Fruit fly (Drosophila melanogaster) whole organism, embryonic: ENCODE measurements around the gene Pgm1.

Experiments
- Asciz ChIP-seq: fragments of 200-800 bp; sonication (Bioruptor generic); optimal IDR thresholded peaks from 2 replicates; lab custom pipeline; 2017; ENCODE audit warnings: missing biosample characterization, mild to moderate bottlenecking, missing genetic modification characterization, missing genetic modification reagents
- CG10565 ChIP-seq: fragments of 200-800 bp; sonication (Bioruptor generic); optimal IDR thresholded peaks from 3 replicates; lab custom pipeline; 2016; ENCODE audit warnings: missing biosample characterization, mild to moderate bottlenecking, missing genetic modification characterization
- CG12769 ChIP-seq: fragments of 200-800 bp; sonication (Bioruptor generic); optimal IDR thresholded peaks from 2 replicates; lab custom pipeline; 2019; ENCODE audit warnings: missing biosample characterization, mild to moderate bottlenecking, missing genetic modification characterization, moderate library complexity
- CG14667 ChIP-seq: fragments of 200-800 bp; sonication (Bioruptor generic); IDR thresholded peaks from 2 replicates; pipeline ENCODE4 v1.3.6; 2022; ENCODE audit warnings: missing biosample characterization, missing genetic modification characterization
- CG17802 ChIP-seq: fragments of 200-800 bp; sonication (Bioruptor generic); optimal IDR thresholded peaks from 2 replicates; lab custom pipeline; 2018; ENCODE audit warnings: missing biosample characterization, mild to moderate bottlenecking, missing genetic modification characterization, moderate library complexity
- CG17829 ChIP-seq: fragments of 200-800 bp; optimal IDR thresholded peaks from 2 replicates; lab custom pipeline; 2019; ENCODE audit warnings: missing biosample characterization, mild to moderate bottlenecking, missing genetic modification characterization, moderate library complexity
- CG31388 ChIP-seq: fragments of 200-800 bp; sonication (Bioruptor generic); optimal IDR thresholded peaks from 2 replicates; lab custom pipeline; 2016; ENCODE audit warnings: missing biosample characterization, missing genetic modification characterization
- CG4404 ChIP-seq: fragments of 200-800 bp; sonication (Bioruptor generic); IDR thresholded peaks from 2 replicates; pipeline ENCODE4 v1.3.6; 2022; ENCODE audit warnings: missing biosample characterization, missing genetic modification characterization
- CG6175 ChIP-seq: fragments of 200-800 bp; sonication (Bioruptor generic); IDR thresholded peaks from 3 replicates; pipeline ENCODE4 v1.3.6; 2022; ENCODE audit warnings: missing biosample characterization, missing genetic modification characterization
- CG6765 ChIP-seq: fragments of 200-800 bp; sonication (Bioruptor generic); optimal IDR thresholded peaks from 3 replicates; lab custom pipeline; 2017; ENCODE audit warnings: missing biosample characterization, mild to moderate bottlenecking, missing genetic modification characterization
- CG6854 ChIP-seq: fragments of 200-800 bp; sonication (Bioruptor generic); optimal IDR thresholded peaks from 3 replicates; lab custom pipeline; 2017; ENCODE audit warnings: missing biosample characterization, mild to moderate bottlenecking, missing genetic modification characterization
- CG7928 ChIP-seq: fragments of 200-800 bp; sonication (Bioruptor generic); optimal IDR thresholded peaks from 2 replicates; lab custom pipeline; 2017; ENCODE audit warnings: missing biosample characterization, mild to moderate bottlenecking, missing genetic modification characterization
- CG7987 ChIP-seq: fragments of 200-800 bp; sonication (Bioruptor generic); optimal IDR thresholded peaks from 2 replicates; lab custom pipeline; 2018; ENCODE audit warnings: missing biosample characterization, mild to moderate bottlenecking, missing genetic modification characterization, moderate library complexity
- CG8290 ChIP-seq, 3 experiments: fragments of 200-800 bp; sonication (Bioruptor generic); optimal IDR thresholded peaks; 2 replicates each; lab custom pipeline; 2016 to 2019; ENCODE audit warnings: missing biosample characterization in 3 of 3, missing genetic modification characterization in 3 of 3, mild to moderate bottlenecking in 2 of 3, moderate library complexity in 1 of 3
- CG9437 ChIP-seq: fragments of 200-800 bp; sonication (Bioruptor generic); optimal IDR thresholded peaks from 2 replicates; lab custom pipeline; 2018; ENCODE audit warnings: missing biosample characterization, mild to moderate bottlenecking, missing genetic modification characterization
- CG9876 ChIP-seq: fragments of 200-800 bp; sonication (Bioruptor generic); optimal IDR thresholded peaks from 2 replicates; lab custom pipeline; 2016; ENCODE audit warnings: missing biosample characterization, missing genetic modification characterization
- D19A ChIP-seq: fragments of 200-800 bp; optimal IDR thresholded peaks from 3 replicates; lab custom pipeline; 2019; ENCODE audit warnings: missing biosample characterization, mild to moderate bottlenecking, missing genetic modification characterization, moderate library complexity
- Deaf1 ChIP-seq: fragments of 200-800 bp; optimal IDR thresholded peaks from 3 replicates; lab custom pipeline; 2019; ENCODE audit warnings: missing biosample characterization, mild to moderate bottlenecking, missing genetic modification characterization, moderate library complexity
- Ets97D ChIP-seq: fragments of 200-800 bp; sonication (Bioruptor generic); optimal IDR thresholded peaks from 3 replicates; lab custom pipeline; 2016; ENCODE audit warnings: missing biosample characterization, missing genetic modification characterization
- Hsf ChIP-seq: fragments of 200-800 bp; sonication (Bioruptor generic); optimal IDR thresholded peaks from 3 replicates; lab custom pipeline; 2016; ENCODE audit warnings: missing biosample characterization, missing genetic modification characterization
- Jarid2 ChIP-seq: fragments of 200-800 bp; sonication (Bioruptor generic); optimal IDR thresholded peaks from 3 replicates; lab custom pipeline; 2017; ENCODE audit warnings: mild to moderate bottlenecking, missing biosample characterization, missing genetic modification reagents, missing genetic modification characterization
- MTF-1 ChIP-seq: fragments of 200-800 bp; sonication (Bioruptor generic); optimal IDR thresholded peaks from 2 replicates; lab custom pipeline; 2018; ENCODE audit warnings: missing biosample characterization, mild to moderate bottlenecking, missing genetic modification characterization, borderline replicate concordance
- Meics ChIP-seq: fragments of 200-800 bp; sonication (Bioruptor generic); optimal IDR thresholded peaks from 2 replicates; lab custom pipeline; 2017; ENCODE audit warnings: missing biosample characterization, mild to moderate bottlenecking, missing genetic modification characterization
- Neu2 ChIP-seq: fragments of 200-800 bp; sonication (Bioruptor generic); optimal IDR thresholded peaks from 3 replicates; lab custom pipeline; 2016; ENCODE audit warnings: missing biosample characterization, missing genetic modification characterization, borderline replicate concordance
- Opbp ChIP-seq: fragments of 200-800 bp; sonication (Bioruptor generic); IDR thresholded peaks from 3 replicates; pipeline ENCODE4 v1.3.6; 2022; ENCODE audit warnings: missing biosample characterization, missing genetic modification characterization; ENCODE audit not compliant: partially characterized antibody
- Rx ChIP-seq: fragments of 200-800 bp; sonication (Bioruptor generic); IDR thresholded peaks from 2 replicates; pipeline ENCODE4 v1.3.6; 2022; ENCODE audit warnings: missing biosample characterization, missing genetic modification characterization
- Side ChIP-seq: fragments of 200-800 bp; sonication (Bioruptor generic); optimal IDR thresholded peaks from 2 replicates; lab custom pipeline; 2016; ENCODE audit warnings: missing biosample characterization, missing genetic modification characterization
- Sry-δ ChIP-seq: fragments of 200-800 bp; sonication (Bioruptor generic); optimal IDR thresholded peaks from 2 replicates; lab custom pipeline; 2016; ENCODE audit warnings: missing biosample characterization, missing genetic modification characterization
- ase ChIP-seq: fragments of 200-800 bp; sonication (Bioruptor generic); IDR thresholded peaks from 3 replicates; pipeline ENCODE4 v1.3.6; 2022; ENCODE audit warnings: missing biosample characterization, missing genetic modification characterization
- bbx ChIP-seq: fragments of 200-800 bp; sonication (Bioruptor generic); IDR thresholded peaks from 2 replicates; pipeline ENCODE4 v1.3.6; 2022; ENCODE audit warnings: missing biosample characterization, missing genetic modification characterization; ENCODE audit not compliant: partially characterized antibody
- chinmo ChIP-seq: fragments of 200-800 bp; sonication (Bioruptor generic); IDR thresholded peaks from 4 replicates; pipeline ENCODE4 v1.3.6; 2022; ENCODE audit warnings: missing biosample characterization, missing genetic modification characterization; ENCODE audit not compliant: partially characterized antibody
- crol ChIP-seq: fragments of 200-800 bp; sonication (Bioruptor generic); IDR thresholded peaks from 2 replicates; pipeline ENCODE4 v1.3.6; 2022; ENCODE audit warnings: missing biosample characterization, missing genetic modification characterization
- dan ChIP-seq: fragments of 200-800 bp; sonication (Bioruptor generic); IDR thresholded peaks from 2 replicates; pipeline ENCODE4 v1.3.6; 2022; ENCODE audit warnings: missing biosample characterization, missing genetic modification characterization
- emc ChIP-seq: fragments of 200-800 bp; sonication (Bioruptor generic); optimal IDR thresholded peaks from 2 replicates; lab custom pipeline; 2016; ENCODE audit warnings: missing biosample characterization, missing genetic modification characterization
- fd3F ChIP-seq: fragments of 200-800 bp; sonication (Bioruptor generic); optimal IDR thresholded peaks from 2 replicates; lab custom pipeline; 2018; ENCODE audit warnings: missing biosample characterization, mild to moderate bottlenecking, missing genetic modification characterization, moderate library complexity
- fu2 ChIP-seq: fragments of 200-800 bp; sonication (Bioruptor generic); optimal IDR thresholded peaks from 2 replicates; lab custom pipeline; 2016; ENCODE audit warnings: missing biosample characterization, missing genetic modification characterization
- grau ChIP-seq: fragments of 200-800 bp; optimal IDR thresholded peaks from 3 replicates; lab custom pipeline; 2019; ENCODE audit warnings: missing biosample characterization, mild to moderate bottlenecking, missing genetic modification characterization, moderate library complexity
- hkb ChIP-seq, 2 experiments: fragments of 200-800 bp in 1 of 2; fragments of >200 bp in 1 of 2; sonication (Bioruptor generic) in 1 of 2; IDR thresholded peaks in 1 of 2; optimal IDR thresholded peaks in 1 of 2; 2 replicates each; pipeline versions ENCODE4 v1.3.6 to Lab custom; 2017 to 2022; ENCODE audit warnings: missing biosample characterization in 1 of 2, missing genetic modification characterization in 1 of 2
- hth ChIP-seq: fragments of >200 bp; optimal IDR thresholded peaks from 2 replicates; lab custom pipeline; 2017; ENCODE audit warnings: inconsistent platforms
- mam ChIP-seq: fragments of 200-800 bp; sonication (Bioruptor generic); optimal IDR thresholded peaks from 3 replicates; lab custom pipeline; 2016; ENCODE audit warnings: missing biosample characterization, missing genetic modification characterization
- oc ChIP-seq: fragments of 200-800 bp; sonication (Bioruptor generic); optimal IDR thresholded peaks from 2 replicates; lab custom pipeline; 2018; ENCODE audit warnings: missing biosample characterization, mild to moderate bottlenecking, missing genetic modification characterization, moderate library complexity
- onecut ChIP-seq: fragments of 200-800 bp; sonication (Bioruptor generic); IDR thresholded peaks from 2 replicates; pipeline ENCODE4 v1.3.6; 2022; ENCODE audit warnings: missing biosample characterization, missing genetic modification characterization
- peb ChIP-seq: fragments of 200-800 bp; sonication (Bioruptor generic); IDR thresholded peaks from 2 replicates; pipeline ENCODE4 v1.3.6; 2022; ENCODE audit warnings: missing biosample characterization, missing genetic modification characterization
- pho ChIP-seq: fragments of 200-800 bp; sonication (Bioruptor generic); optimal IDR thresholded peaks from 2 replicates; lab custom pipeline; 2016; ENCODE audit warnings: missing biosample characterization, missing genetic modification characterization
- rib ChIP-seq: fragments of 200-800 bp; sonication (Bioruptor generic); IDR thresholded peaks from 2 replicates; pipeline ENCODE4 v1.3.6; 2022; ENCODE audit warnings: missing biosample characterization, missing genetic modification characterization
- scrt ChIP-seq: fragments of 200-800 bp; sonication (Bioruptor generic); optimal IDR thresholded peaks from 2 replicates; lab custom pipeline; 2018; ENCODE audit warnings: missing biosample characterization, mild to moderate bottlenecking, missing genetic modification characterization, moderate library complexity
- sd ChIP-seq: fragments of 200-800 bp; sonication (Bioruptor generic); optimal IDR thresholded peaks from 3 replicates; lab custom pipeline; 2018; ENCODE audit warnings: missing biosample characterization, mild to moderate bottlenecking, missing genetic modification characterization, moderate library complexity
- sima ChIP-seq: fragments of 200-800 bp; sonication (Bioruptor generic); optimal IDR thresholded peaks from 2 replicates; lab custom pipeline; 2016; ENCODE audit warnings: missing biosample characterization, missing genetic modification characterization
- sug ChIP-seq: fragments of 200-800 bp; optimal IDR thresholded peaks from 2 replicates; lab custom pipeline; 2019; ENCODE audit warnings: missing biosample characterization, mild to moderate bottlenecking, missing genetic modification characterization, moderate library complexity

The Pgm1 gene

dm6 chr3L:16087323-16087816 lies 41.0 kb downstream of the Pgm1 start, which contains the start of gene Tasp1 (continued):
- TF ChIP-seq CG17829 (tag; lab: Kevin White, UChicago) (peak; percentile 80), Neu2 (GFP tag; lab: Kevin White, UChicago) (no peak), D19A (tag; lab: Kevin White, UChicago) (peak; percentile 67), sima (GFP tag; lab: Kevin White, UChicago) (no peak), Side (peak; percentile 22), CG6854 (GFP tag; lab: Kevin White, UChicago) (no peak), sd (peak; percentile 86), CG6175 (no peak), CG14667 (no peak), crol (GFP tag; lab: Robert Waterston, UW) (no peak), Jarid2 (GFP tag; lab: Kevin White, UChicago) (peak; percentile 34), Opbp (GFP tag; lab: Robert Waterston, UW) (peak; percentile 56; the same call in 1 of the 3 replicates), sug (tag; lab: Kevin White, UChicago) (peak; percentile 47), Meics (GFP tag; lab: Kevin White, UChicago) (peak; percentile 73), Sry-δ (GFP tag; lab: Kevin White, UChicago) (no peak), CG17802 (tag; lab: Kevin White, UChicago) (no peak), ase (GFP tag; lab: Robert Waterston, UW) (peak; percentile 46; the same call in 1 of the 3 replicates), CG10565 (GFP tag; lab: Kevin White, UChicago) (no peak), emc (GFP tag; lab: Kevin White, UChicago) (no peak), Asciz (GFP tag; lab: Kevin White, UChicago) (no peak), mam (GFP tag; lab: Kevin White, UChicago) (no peak), Rx (GFP tag; lab: Robert Waterston, UW) (no peak), Hsf (GFP tag; lab: Kevin White, UChicago) (peak; percentile 53), CG6765 (GFP tag; lab: Kevin White, UChicago) (no peak), Ets97D (no peak), chinmo (0 out of 4 replicates have a peak, but pooled peaks have one; percentile 31), peb (0 out of 2 replicates have a peak, but pooled peaks have one; percentile 24), bbx (GFP tag; lab: Robert Waterston, UW) (peak; percentile 24; the same call in 1 of the 2 replicates), CG31388 (peak; percentile 7), CG12769 (tag; lab: Kevin White, UChicago) (no peak), grau (tag; lab: Kevin White, UChicago) (peak; percentile 78), MTF-1 (peak; percentile 1), hkb (optimal IDR thresholded peaks at IDR 0.05; lab: Kevin White, UChicago) (no peak), hkb (GFP tag; IDR thresholded peaks at IDR 0.05; lab: Robert Waterston, UW) (peak; percentile 74), pho (GFP tag; lab: Kevin White, UChicago) (peak; percentile 22), CG4404 (no peak), fu2 (GFP tag; lab: Kevin White, UChicago) (no peak), fd3F (GFP tag; lab: Kevin White, UChicago) (peak; percentile 49), CG9876 (GFP tag; lab: Kevin White, UChicago) (no peak), oc (tag; lab: Kevin White, UChicago) (no peak), onecut (GFP tag; lab: Robert Waterston, UW) (peak; percentile 54), CG8290 (GFP tag; optimal IDR thresholded peaks at IDR 0.05; lab: Kevin White, UChicago) (no peak), CG8290 (tag; optimal IDR thresholded peaks at IDR 0.05; lab: Kevin White, UChicago) (peak in 1 of 2 experiments; percentile 54), scrt (GFP tag; lab: Kevin White, UChicago) (no peak), rib (GFP tag; lab: Robert Waterston, UW) (peak; percentile 39; the same call in 1 of the 2 replicates), CG7987 (GFP tag; lab: Kevin White, UChicago) (no peak), hth (lab: Kevin White, UChicago) (no peak), CG7928 (GFP tag; lab: Kevin White, UChicago) (no peak), dan (GFP tag; lab: Robert Waterston, UW) (no peak), Deaf1 (tag; lab: Kevin White, UChicago) (no peak), CG9437 (peak; percentile 47)
